Worm (Caenorhabditis elegans) whole organism, L1 larva: ENCODE results near the gene ZK688.4.
A peak's percentile ranks its signal among the peaks of the same experiment; 100 is the strongest.

Experiments
- C16A3.4 ChIP-seq: fragments of 150-350 bp; optimal IDR thresholded peaks from 2 replicates; lab custom pipeline; 2014; ENCODE audit warnings: missing biosample characterization, missing genetic modification characterization
- aha-1 ChIP-seq: fragments of 150-350 bp; optimal IDR thresholded peaks from 2 replicates; lab custom pipeline; 2014; ENCODE audit warnings: missing biosample characterization, missing genetic modification characterization
- blmp-1 ChIP-seq: fragments of 150-350 bp; optimal IDR thresholded peaks from 2 replicates; lab custom pipeline; 2014; ENCODE audit warnings: missing biosample characterization, missing genetic modification characterization
- ceh-63 ChIP-seq: fragments of 200-800 bp; sonication (Bioruptor generic); optimal IDR thresholded peaks from 2 replicates; lab custom pipeline; 2018; ENCODE audit warnings: mild to moderate bottlenecking, missing genetic modification characterization, missing compliant biosample characterization
- ceh-8 ChIP-seq: fragments of 200-800 bp; sonication (Bioruptor generic); optimal IDR thresholded peaks from 2 replicates; lab custom pipeline; 2018; ENCODE audit warnings: mild to moderate bottlenecking, missing genetic modification characterization, moderate library complexity, missing compliant biosample characterization
- ceh-90 ChIP-seq: sonication (generic microtip); optimal IDR thresholded peaks from 2 replicates; lab custom pipeline; 2016; ENCODE audit warnings: missing genetic modification characterization, missing compliant biosample characterization
- ces-1 ChIP-seq: fragments of 150-350 bp; optimal IDR thresholded peaks from 2 replicates; lab custom pipeline; 2014; ENCODE audit warnings: missing biosample characterization, missing genetic modification reagents, missing genetic modification characterization
- dsc-1 ChIP-seq: sonication (generic microtip); optimal IDR thresholded peaks from 2 replicates; lab custom pipeline; 2016; ENCODE audit warnings: mild to moderate bottlenecking, missing genetic modification characterization, missing compliant biosample characterization
- elt-2 ChIP-seq: sonication (generic microtip); optimal IDR thresholded peaks from 2 replicates; lab custom pipeline; 2016; ENCODE audit warnings: missing genetic modification characterization, mild to moderate bottlenecking, inconsistent platforms, missing compliant biosample characterization, missing genetic modification reagents
- elt-3 ChIP-seq, 6 experiments: fragments of 150-350 bp in 1 of 6; sonication (generic microtip); optimal IDR thresholded peaks; 2 replicates each; lab custom pipeline; 2017 to 2018; ENCODE audit warnings: missing biosample characterization in 6 of 6, missing genetic modification characterization in 6 of 6, inconsistent platforms in 1 of 6
- grh-1 ChIP-seq: fragments of 200-800 bp; sonication (Bioruptor generic); IDR thresholded peaks from 2 replicates; pipeline ENCODE4 v1.3.6; 2022; ENCODE audit warnings: missing genetic modification reagents, missing genetic modification characterization, missing compliant biosample characterization
- hlh-17 ChIP-seq: fragments of 200-800 bp; sonication (Bioruptor generic); optimal IDR thresholded peaks from 2 replicates; lab custom pipeline; 2018; ENCODE audit warnings: missing genetic modification characterization, mild to moderate bottlenecking, missing compliant biosample characterization, moderate library complexity, borderline replicate concordance
- hlh-4 ChIP-seq: sonication (generic microtip); optimal IDR thresholded peaks from 2 replicates; lab custom pipeline; 2016; ENCODE audit warnings: mild to moderate bottlenecking, missing genetic modification characterization, missing compliant biosample characterization
- jun-1 ChIP-seq: fragments of 150-350 bp; optimal IDR thresholded peaks from 2 replicates; lab custom pipeline; 2014; ENCODE audit warnings: missing biosample characterization, missing genetic modification reagents, missing genetic modification characterization
- lin-15B ChIP-seq: fragments of 150-350 bp; sonication (generic microtip); optimal IDR thresholded peaks from 3 replicates; lab custom pipeline; 2014; ENCODE audit warnings: missing biosample characterization, missing genetic modification characterization
- lin-39 ChIP-seq: fragments of 150-350 bp; optimal IDR thresholded peaks from 2 replicates; lab custom pipeline; 2014; ENCODE audit warnings: missing biosample characterization, missing genetic modification reagents, missing genetic modification characterization
- nhr-11 ChIP-seq: fragments of 150-350 bp; optimal IDR thresholded peaks from 2 replicates; lab custom pipeline; 2014; ENCODE audit warnings: missing biosample characterization, missing genetic modification characterization
- nhr-12 ChIP-seq: sonication (generic microtip); optimal IDR thresholded peaks from 2 replicates; lab custom pipeline; 2017; ENCODE audit warnings: missing biosample characterization, missing genetic modification characterization
- nhr-20 ChIP-seq: sonication (generic microtip); optimal IDR thresholded peaks from 2 replicates; lab custom pipeline; 2016; ENCODE audit warnings: mild to moderate bottlenecking, missing genetic modification characterization, missing compliant biosample characterization
- nhr-28 ChIP-seq: fragments of 150-350 bp; optimal IDR thresholded peaks from 2 replicates; lab custom pipeline; 2014; ENCODE audit warnings: missing biosample characterization, missing genetic modification characterization
- nhr-76 ChIP-seq: sonication (generic microtip); optimal IDR thresholded peaks from 2 replicates; lab custom pipeline; 2017; ENCODE audit warnings: missing biosample characterization, missing genetic modification characterization
- nhr-84 ChIP-seq: sonication (generic microtip); optimal IDR thresholded peaks from 2 replicates; lab custom pipeline; 2017; ENCODE audit warnings: missing biosample characterization, missing genetic modification characterization
- nhr-85 ChIP-seq: sonication (generic microtip); peaks from one replicate; lab custom pipeline; 2016; ENCODE audit warnings: missing genetic modification characterization, inconsistent platforms, missing compliant biosample characterization
- nhr-90 ChIP-seq: sonication (generic microtip); optimal IDR thresholded peaks from 2 replicates; lab custom pipeline; 2016; ENCODE audit warnings: mild to moderate bottlenecking, missing genetic modification characterization, missing compliant biosample characterization; ENCODE audit not compliant: poor library complexity
- pag-3 ChIP-seq: sonication (generic microtip); optimal IDR thresholded peaks from 2 replicates; lab custom pipeline; 2017; ENCODE audit warnings: missing genetic modification characterization, mild to moderate bottlenecking, missing compliant biosample characterization, antibody characterized with exemption, borderline replicate concordance; ENCODE audit not compliant: insufficient read depth
- skn-1 ChIP-seq: fragments of 150-350 bp; optimal IDR thresholded peaks from 2 replicates; lab custom pipeline; 2014; ENCODE audit warnings: missing biosample characterization, missing genetic modification characterization
- snpc-4 ChIP-seq: fragments of 150-350 bp; optimal IDR thresholded peaks from 2 replicates; lab custom pipeline; 2014; ENCODE audit warnings: missing biosample characterization, missing genetic modification characterization
- tbx-2 ChIP-seq: sonication (generic microtip); optimal IDR thresholded peaks from 2 replicates; lab custom pipeline; 2016; ENCODE audit warnings: missing genetic modification characterization, missing compliant biosample characterization
- unc-130 ChIP-seq: fragments of 150-350 bp; optimal IDR thresholded peaks from 2 replicates; lab custom pipeline; 2017; ENCODE audit warnings: missing biosample characterization, missing genetic modification characterization, inconsistent platforms
- vab-15 ChIP-seq: sonication (generic microtip); optimal IDR thresholded peaks from 2 replicates; lab custom pipeline; 2017; ENCODE audit warnings: missing genotype, mild to moderate bottlenecking, missing genetic modification characterization, missing compliant biosample characterization
- zag-1 ChIP-seq: fragments of 150-350 bp; optimal IDR thresholded peaks from 2 replicates; lab custom pipeline; 2014; ENCODE audit warnings: missing biosample characterization, missing genetic modification characterization
- zip-4 ChIP-seq: fragments of 200-800 bp; sonication (Bioruptor generic); optimal IDR thresholded peaks from 2 replicates; lab custom pipeline; 2018; ENCODE audit warnings: mild to moderate bottlenecking, missing genetic modification characterization, moderate library complexity, missing compliant biosample characterization

ZK688.4 gene

ce11 chrIII:7917667-7918066, 22.8 kb downstream of the ZK688.4 start, which contains the start of gene gly-3 (continued):
- no peak for TF ChIP-seq aha-1 (tag; lab: Kevin White, UChicago)
- TF ChIP-seq, all 84 proteins: peak for 0

ce11 chrIII:7919823-7920222, 25.0 kb downstream of the ZK688.4 start, which contains the start of gene C29E4.14:
C29E4.14 (plus strand) TSS chrIII:7920123.
- TF ChIP-seq nhr-90 (tag; lab: Kevin White, UChicago) (no peak), vab-15 (tag; lab: Kevin White, UChicago) (no peak), C16A3.4 (no peak), nhr-84 (tag; lab: Kevin White, UChicago) (no peak), nhr-28 (tag; lab: Kevin White, UChicago) (no peak), ceh-8 (GFP tag; lab: Kevin White, UChicago) (no peak), nhr-85 (tag; lab: Kevin White, UChicago) (no peak), lin-15B (no peak), zip-4 (GFP tag; lab: Kevin White, UChicago) (no peak)

- TF ChIP-seq elt-2 (tag; lab: Kevin White, UChicago) (no peak), lin-39 (tag; lab: Kevin White, UChicago) (no peak), nhr-85 (tag; lab: Kevin White, UChicago) (no peak), grh-1 (GFP tag; lab: Robert Waterston, UW) (no peak), ceh-63 (no peak), C16A3.4 (no peak), nhr-12 (tag; lab: Kevin White, UChicago) (no peak), ces-1 (GFP tag; lab: Kevin White, UChicago) (no peak), nhr-76 (tag; lab: Kevin White, UChicago) (no peak), hlh-4 (tag; lab: Kevin White, UChicago) (no peak), skn-1 (tag; lab: Kevin White, UChicago) (no peak), dsc-1 (no peak), nhr-84 (tag; lab: Kevin White, UChicago) (no peak), ceh-90 (no peak), nhr-11 (tag; lab: Kevin White, UChicago) (no peak)
Observed at ce11 chrIII:7922207-7922606, 27.4 kb downstream of the ZK688.4 start, which contains the start of gene C29E4.17. C29E4.17 (plus strand) TSS chrIII:7922507.

- TF ChIP-seq unc-130 (tag; lab: Kevin White, UChicago) (no peak), elt-3 (tag; optimal IDR thresholded peaks at IDR 0.05; lab: Kevin White, UChicago) (no peak), vab-15 (tag; lab: Kevin White, UChicago) (no peak), jun-1 (tag; lab: Kevin White, UChicago) (no peak), pag-3 (no peak), nhr-28 (tag; lab: Kevin White, UChicago) (no peak), zag-1 (tag; lab: Kevin White, UChicago) (no peak), hlh-17 (GFP tag; lab: Kevin White, UChicago) (no peak), ces-1 (GFP tag; lab: Kevin White, UChicago) (no peak), tbx-2 (tag; lab: Kevin White, UChicago) (no peak), C16A3.4 (no peak), nhr-20 (no peak)
Observed at ce11 chrIII:7924821-7925220, 30.0 kb downstream of the ZK688.4 start, which contains the start of gene tag-250. tag-250 (minus strand) TSS chrIII:7924921.

- TF ChIP-seq unc-130 (tag; lab: Kevin White, UChicago) (no peak), blmp-1 (tag; lab: Kevin White, UChicago) (peak; percentile 27), snpc-4 (tag; lab: Kevin White, UChicago) (no peak)
Observed at ce11 chrIII:7925968-7926367, 31.1 kb downstream of the ZK688.4 start.
